Worm (Caenorhabditis elegans) whole organism, early embryonic: Measurements from ENCODE around the gene K02C4.3.

Source experiments
- B0310.2 ChIP-seq: sonication (generic microtip); optimal IDR thresholded peaks from 2 replicates; lab custom pipeline; 2016; ENCODE audit warnings: mild to moderate bottlenecking, missing genetic modification characterization, missing compliant biosample characterization
- ama-1 ChIP-seq: fragments of 150-350 bp; optimal IDR thresholded peaks from 2 replicates; lab custom pipeline; 2014
- ceh-13 ChIP-seq: fragments of 200-800 bp; sonication (Bioruptor generic); optimal IDR thresholded peaks from 2 replicates; lab custom pipeline; 2018; ENCODE audit warnings: mild to moderate bottlenecking, missing genetic modification characterization, missing compliant biosample characterization
- ceh-36 ChIP-seq: sonication (generic microtip); optimal IDR thresholded peaks from 2 replicates; lab custom pipeline; 2016; ENCODE audit warnings: missing genetic modification characterization, inconsistent platforms, missing compliant biosample characterization
- hmbx-1 ChIP-seq: sonication (generic microtip); optimal IDR thresholded peaks from 2 replicates; lab custom pipeline; 2016; ENCODE audit warnings: mild to moderate bottlenecking, missing genetic modification characterization, missing compliant biosample characterization
- pes-1 ChIP-seq: fragments of 200-800 bp; sonication (Bioruptor generic); IDR thresholded peaks from 2 replicates; pipeline ENCODE4 v1.3.6; 2022; ENCODE audit warnings: missing genetic modification reagents, missing genetic modification characterization, missing compliant biosample characterization
- sea-1 ChIP-seq: fragments of 200-800 bp; sonication (Bioruptor generic); conservative IDR thresholded peaks from 2 replicates; pipeline ENCODE4 v1.3.6; 2022; ENCODE audit warnings: missing genetic modification characterization, missing compliant biosample characterization
- tbx-11 ChIP-seq: fragments of 200-800 bp; sonication (Bioruptor generic); IDR thresholded peaks from 2 replicates; pipeline ENCODE4 v1.3.6; 2022; ENCODE audit warnings: missing genetic modification characterization, missing compliant biosample characterization

- no peak for TF ChIP-seq tbx-11 (GFP tag; lab: Robert Waterston, UW)
- no peak for TF ChIP-seq sea-1 (GFP tag; lab: Robert Waterston, UW)
- TF ChIP-seq B0310.2, result no peak
- no peak for TF ChIP-seq ceh-13 (GFP tag; lab: Kevin White, UChicago)
- TF ChIP-seq hmbx-1, result no peak
- TF ChIP-seq ceh-36 (tag; lab: Kevin White, UChicago), result no peak
- TF ChIP-seq ama-1 (lab: Kevin White, UChicago), result no peak
- no peak for TF ChIP-seq pes-1 (GFP tag; lab: Robert Waterston, UW)
These were observed 15.4 kb upstream of the K02C4.3 start, which contains the start of gene sre-2 for ce11 chrII:8102041-8102440.
